Worm (Caenorhabditis elegans) whole organism, L4 larva: ENCODE results near the gene T14A8.2.

Source experiments
- F10B5.3 ChIP-seq: sonication (generic microtip); optimal IDR thresholded peaks from 2 replicates; lab custom pipeline; 2016; ENCODE audit warnings: mild to moderate bottlenecking, missing genetic modification characterization, missing compliant biosample characterization
- F26F4.8 ChIP-seq: fragments of 200-800 bp; sonication (Bioruptor generic); conservative IDR thresholded peaks from 2 replicates; pipeline ENCODE4 v1.3.6; 2022; ENCODE audit warnings: missing genetic modification characterization, missing compliant biosample characterization
- F44E2.7 ChIP-seq: fragments of 200-800 bp; sonication (Bioruptor generic); IDR thresholded peaks from 2 replicates; pipeline ENCODE4 v2.1.2; 2022; ENCODE audit warnings: missing genetic modification characterization, missing compliant biosample characterization
- T20F7.1 ChIP-seq: fragments of 200-800 bp; sonication (Bioruptor generic); optimal IDR thresholded peaks from 2 replicates; lab custom pipeline; 2018; ENCODE audit warnings: mild to moderate bottlenecking, missing genetic modification characterization, missing compliant biosample characterization
- Y5F2A.4 ChIP-seq: fragments of 200-800 bp; sonication (Bioruptor generic); optimal IDR thresholded peaks from 2 replicates; lab custom pipeline; 2018; ENCODE audit warnings: mild to moderate bottlenecking, missing genetic modification characterization, missing compliant biosample characterization
- ZK546.5 ChIP-seq, 2 experiments: sonication (generic microtip); optimal IDR thresholded peaks; 2 replicates each; lab custom pipeline; 2017; ENCODE audit warnings: missing biosample characterization in 2 of 2, missing genetic modification characterization in 2 of 2
- aha-1 ChIP-seq: fragments of 150-350 bp; peaks from one replicate; lab custom pipeline; 2014; ENCODE audit warnings: missing biosample characterization, missing genetic modification characterization
- aly-2 ChIP-seq: sonication (generic microtip); optimal IDR thresholded peaks from 2 replicates; lab custom pipeline; 2018; ENCODE audit warnings: missing biosample characterization, missing genetic modification characterization
- ama-1 ChIP-seq: fragments of 150-350 bp; optimal IDR thresholded peaks from 2 replicates; lab custom pipeline; 2014; ENCODE audit warnings: inconsistent platforms, mixed read lengths
- arid-1 ChIP-seq: fragments of 200-800 bp; sonication (Bioruptor generic); conservative IDR thresholded peaks from 2 replicates; pipeline ENCODE4 v1.3.6; 2022; ENCODE audit warnings: missing genetic modification reagents, missing genetic modification characterization, missing compliant biosample characterization
- attf-4 ChIP-seq: sonication (generic microtip); optimal IDR thresholded peaks from 3 replicates; lab custom pipeline; 2017; ENCODE audit warnings: missing biosample characterization, missing genetic modification characterization
- ceh-32 ChIP-seq: sonication (generic microtip); optimal IDR thresholded peaks from 2 replicates; lab custom pipeline; 2016; ENCODE audit warnings: mild to moderate bottlenecking, missing genetic modification characterization, missing compliant biosample characterization; ENCODE audit not compliant: poor library complexity
- ces-1 ChIP-seq: fragments of 150-350 bp; sonication (generic microtip); optimal IDR thresholded peaks from 4 replicates; lab custom pipeline; 2014; ENCODE audit warnings: missing biosample characterization, missing genetic modification reagents, missing genetic modification characterization
- cey-2 ChIP-seq: sonication (generic microtip); optimal IDR thresholded peaks from 3 replicates; lab custom pipeline; 2017; ENCODE audit warnings: missing genetic modification characterization, mild to moderate bottlenecking, missing compliant biosample characterization, antibody characterized with exemption, borderline replicate concordance; ENCODE audit not compliant: insufficient read depth
- ctbp-1 ChIP-seq: fragments of 200-800 bp; sonication (Bioruptor generic); IDR thresholded peaks from 2 replicates; pipeline ENCODE4 v1.3.6; 2022; ENCODE audit warnings: missing genetic modification reagents, missing genetic modification characterization, missing compliant biosample characterization
- daf-16 ChIP-seq, 3 experiments: sonication (generic microtip); optimal IDR thresholded peaks; 2 replicates each; lab custom pipeline; 2016 to 2017; ENCODE audit warnings: missing genetic modification characterization in 3 of 3, missing genetic modification reagents in 3 of 3, mild to moderate bottlenecking in 2 of 3, missing compliant biosample characterization in 2 of 3, missing biosample characterization in 1 of 3, moderate library complexity in 1 of 3
- dmd-6 ChIP-seq: fragments of 200-800 bp; sonication (Bioruptor generic); IDR thresholded peaks from 2 replicates; pipeline ENCODE4 v1.3.6; 2022; ENCODE audit warnings: missing genetic modification reagents, missing genetic modification characterization, missing compliant biosample characterization
- duxl-1 ChIP-seq: sonication (generic microtip); optimal IDR thresholded peaks from 2 replicates; lab custom pipeline; 2016; ENCODE audit warnings: mild to moderate bottlenecking, missing genetic modification characterization, moderate library complexity, missing compliant biosample characterization; ENCODE audit not compliant: poor library complexity
- dve-1 ChIP-seq: sonication (generic microtip); optimal IDR thresholded peaks from 2 replicates; lab custom pipeline; 2017; ENCODE audit warnings: antibody characterized with exemption, mild to moderate bottlenecking, missing genetic modification characterization, missing compliant biosample characterization; ENCODE audit not compliant: insufficient read depth
- egl-27 ChIP-seq: sonication (generic microtip); optimal IDR thresholded peaks from 3 replicates; lab custom pipeline; 2017; ENCODE audit warnings: missing biosample characterization, missing genetic modification reagents, missing genetic modification characterization
- egl-43 ChIP-seq: fragments of 200-800 bp; sonication (Bioruptor generic); IDR thresholded peaks from 2 replicates; pipeline ENCODE4 v1.3.6; 2022; ENCODE audit warnings: missing genetic modification reagents, missing genetic modification characterization, missing compliant biosample characterization
- fos-1 ChIP-seq: fragments of 150-350 bp; optimal IDR thresholded peaks from 2 replicates; lab custom pipeline; 2014; ENCODE audit warnings: missing biosample characterization, missing genetic modification characterization
- gei-8 ChIP-seq: fragments of 200-800 bp; sonication (Bioruptor generic); optimal IDR thresholded peaks from 2 replicates; lab custom pipeline; 2018; ENCODE audit warnings: mild to moderate bottlenecking, missing genetic modification characterization, missing compliant biosample characterization
- hlh-11 ChIP-seq: fragments of 200-800 bp; sonication (Bioruptor generic); optimal IDR thresholded peaks from 2 replicates; lab custom pipeline; 2018; ENCODE audit warnings: mild to moderate bottlenecking, missing genetic modification characterization, missing compliant biosample characterization
- lin-29 ChIP-seq: fragments of 200-800 bp; sonication (Bioruptor generic); IDR thresholded peaks from 2 replicates; pipeline ENCODE4 v1.3.6; 2022; ENCODE audit warnings: missing genetic modification reagents, missing genetic modification characterization, missing compliant biosample characterization
- lir-3 ChIP-seq: sonication (generic microtip); optimal IDR thresholded peaks from 2 replicates; lab custom pipeline; 2016; ENCODE audit warnings: mild to moderate bottlenecking, missing genetic modification characterization, missing compliant biosample characterization
- lsy-2 ChIP-seq, 2 experiments: fragments of 150-350 bp in 1 of 2; sonication (generic microtip) in 1 of 2; optimal IDR thresholded peaks; 2 replicates each; lab custom pipeline; 2014 to 2017; ENCODE audit warnings: missing biosample characterization in 2 of 2, missing genetic modification characterization in 2 of 2
- madf-9 ChIP-seq: fragments of 200-800 bp; sonication (Bioruptor generic); conservative IDR thresholded peaks from 2 replicates; pipeline ENCODE4 v1.3.6; 2022; ENCODE audit warnings: missing genetic modification reagents, missing genetic modification characterization, missing compliant biosample characterization
- mxl-2 ChIP-seq: fragments of 200-800 bp; sonication (Bioruptor generic); conservative IDR thresholded peaks from 2 replicates; pipeline ENCODE4 v1.3.6; 2022; ENCODE audit warnings: missing genetic modification reagents, missing genetic modification characterization, missing compliant biosample characterization
- nhr-10 ChIP-seq: fragments of 150-350 bp; optimal IDR thresholded peaks from 2 replicates; lab custom pipeline; 2014; ENCODE audit warnings: missing biosample characterization, missing genetic modification characterization
- nhr-237 ChIP-seq: sonication (generic microtip); optimal IDR thresholded peaks from 2 replicates; lab custom pipeline; 2017; ENCODE audit warnings: missing biosample characterization, missing genetic modification characterization
- nhr-25 ChIP-seq: sonication (generic microtip); optimal IDR thresholded peaks from 2 replicates; lab custom pipeline; 2017; ENCODE audit warnings: missing genetic modification characterization, mild to moderate bottlenecking, missing compliant biosample characterization, antibody characterized with exemption, moderate library complexity, borderline replicate concordance; ENCODE audit not compliant: insufficient read depth
- nhr-28 ChIP-seq: fragments of 150-350 bp; optimal IDR thresholded peaks from 2 replicates; lab custom pipeline; 2014; ENCODE audit warnings: missing biosample characterization, missing genetic modification characterization
- nhr-48 ChIP-seq: sonication (generic microtip); optimal IDR thresholded peaks from 2 replicates; lab custom pipeline; 2016; ENCODE audit warnings: mild to moderate bottlenecking, missing genetic modification characterization, missing compliant biosample characterization
- nhr-77 ChIP-seq: fragments of 150-350 bp; optimal IDR thresholded peaks from 2 replicates; lab custom pipeline; 2014; ENCODE audit warnings: missing biosample characterization, missing genetic modification characterization
- pha-4 ChIP-seq, 2 experiments: fragments of 150-350 bp in 1 of 2; fragments of 200-800 bp in 1 of 2; sonication (Bioruptor generic) in 1 of 2; IDR thresholded peaks in 1 of 2; optimal IDR thresholded peaks in 1 of 2; 2 replicates each; pipeline versions ENCODE4 v1.3.6 to Lab custom; 2014 to 2022; ENCODE audit warnings: missing genetic modification characterization in 2 of 2, missing genetic modification reagents in 2 of 2, missing biosample characterization in 1 of 2, missing compliant biosample characterization in 1 of 2
- pqm-1 ChIP-seq: sonication (generic microtip); optimal IDR thresholded peaks from 2 replicates; lab custom pipeline; 2017; ENCODE audit warnings: missing biosample characterization, missing genetic modification characterization
- saeg-2 ChIP-seq: fragments of 200-800 bp; sonication (Bioruptor generic); IDR thresholded peaks from 2 replicates; pipeline ENCODE4 v1.3.6; 2022; ENCODE audit warnings: missing genetic modification reagents, missing genetic modification characterization, missing compliant biosample characterization
- skn-1 ChIP-seq: fragments of 150-350 bp; optimal IDR thresholded peaks from 2 replicates; lab custom pipeline; 2014; ENCODE audit warnings: missing biosample characterization, missing genetic modification characterization
- spr-3 ChIP-seq: fragments of 200-800 bp; sonication (Bioruptor generic); optimal IDR thresholded peaks from 2 replicates; lab custom pipeline; 2018; ENCODE audit warnings: mild to moderate bottlenecking, missing genetic modification characterization, missing compliant biosample characterization
- unc-130 ChIP-seq: sonication (generic microtip); optimal IDR thresholded peaks from 2 replicates; lab custom pipeline; 2016; ENCODE audit warnings: missing genetic modification reagents, missing genetic modification characterization, missing compliant biosample characterization
- zfp-2 ChIP-seq: sonication (generic microtip); optimal IDR thresholded peaks from 2 replicates; lab custom pipeline; 2016; ENCODE audit warnings: mild to moderate bottlenecking, missing genetic modification characterization, missing compliant biosample characterization
- zip-2 ChIP-seq: fragments of 150-350 bp; optimal IDR thresholded peaks from 2 replicates; lab custom pipeline; 2014; ENCODE audit warnings: missing biosample characterization, missing genetic modification characterization
- ztf-11 ChIP-seq: fragments of 150-350 bp; optimal IDR thresholded peaks from 2 replicates; lab custom pipeline; 2014; ENCODE audit warnings: missing biosample characterization, missing genetic modification characterization

The T14A8.2 gene

ce11 chrIV:7794709-7795108 is 27.7 kb downstream of the T14A8.2 start, which contains the start of gene ntp-1:
ntp-1 (minus strand) TSS chrIV:7794809.
- TF ChIP-seq pha-4 (GFP tag; IDR thresholded peaks at IDR 0.05; lab: Robert Waterston, UW): no peak
- TF ChIP-seq pha-4 (tag; optimal IDR thresholded peaks at IDR 0.05; lab: Kevin White, UChicago): no peak
- no peak for TF ChIP-seq ctbp-1 (GFP tag; lab: Robert Waterston, UW)
- no peak for TF ChIP-seq aly-2
- TF ChIP-seq daf-16 (GFP tag; optimal IDR thresholded peaks at IDR 0.05; lab: Kevin White, UChicago): no peak
- TF ChIP-seq daf-16 (tag; optimal IDR thresholded peaks at IDR 0.05; lab: Kevin White, UChicago): no peak
- TF ChIP-seq mxl-2: no peak
- no peak for TF ChIP-seq zfp-2 (tag; lab: Kevin White, UChicago)
- TF ChIP-seq saeg-2 (GFP tag; lab: Robert Waterston, UW): no peak
- TF ChIP-seq Y5F2A.4 (GFP tag; lab: Kevin White, UChicago): no peak
- TF ChIP-seq lin-29 (GFP tag; lab: Robert Waterston, UW): no peak

ce11 chrIV:7791821-7792446 is 30.5 kb downstream of the T14A8.2 start, which contains the start of gene C33H5.13:
C33H5.13 (minus strand) TSS chrIV:7792263.
- TF ChIP-seq arid-1 (GFP tag; lab: Robert Waterston, UW): no peak
- no peak for TF ChIP-seq spr-3 (GFP tag; lab: Kevin White, UChicago)
- no peak for TF ChIP-seq egl-43
- TF ChIP-seq nhr-77 (tag; lab: Kevin White, UChicago): peak; percentile 43
- TF ChIP-seq F26F4.8 (GFP tag; lab: Robert Waterston, UW): no peak
- TF ChIP-seq unc-130 (GFP tag; lab: Kevin White, UChicago): no peak
- peak; percentile 71 for TF ChIP-seq aha-1 (tag; lab: Kevin White, UChicago)
- no peak for TF ChIP-seq cey-2 (tag; lab: Kevin White, UChicago)
- TF ChIP-seq fos-1: no peak
- TF ChIP-seq dmd-6 (GFP tag; lab: Robert Waterston, UW): peak; percentile 8; the same call in 1 of the 2 replicates
- TF ChIP-seq nhr-48 (tag; lab: Kevin White, UChicago): no peak
- no peak for TF ChIP-seq gei-8
- TF ChIP-seq daf-16 (GFP tag; optimal IDR thresholded peaks at IDR 0.05; lab: Kevin White, UChicago): no peak
- peak; percentile 44 for TF ChIP-seq daf-16 (tag; optimal IDR thresholded peaks at IDR 0.05; lab: Kevin White, UChicago)
- no peak for TF ChIP-seq skn-1 (tag; lab: Kevin White, UChicago)
- no peak for TF ChIP-seq duxl-1 (tag; lab: Kevin White, UChicago)
- TF ChIP-seq ztf-11 (tag; lab: Kevin White, UChicago): no peak
- peak; percentile 18 for TF ChIP-seq T20F7.1 (GFP tag; lab: Kevin White, UChicago)
- peak; percentile 90 for TF ChIP-seq pqm-1 (tag; lab: Kevin White, UChicago)
- TF ChIP-seq lsy-2 (tag; optimal IDR thresholded peaks at IDR 0.05; lab: Kevin White, UChicago): peak in 1 of 2 experiments; percentile 18
- TF ChIP-seq hlh-11: peak; percentile 61
- TF ChIP-seq dve-1 (tag; lab: Kevin White, UChicago): peak; percentile 50
- peak; percentile 49 for TF ChIP-seq nhr-28 (tag; lab: Kevin White, UChicago)
- no peak for TF ChIP-seq ZK546.5 (tag; optimal IDR thresholded peaks at IDR 0.05; lab: Kevin White, UChicago)

- TF ChIP-seq dmd-6 (GFP tag; lab: Robert Waterston, UW) (peak; percentile 26; the same call in 1 of the 2 replicates), attf-4 (tag; lab: Kevin White, UChicago) (no peak), lir-3 (tag; lab: Kevin White, UChicago) (no peak), F44E2.7 (GFP tag; lab: Robert Waterston, UW) (no peak), aha-1 (tag; lab: Kevin White, UChicago) (peak; percentile 96), zfp-2 (tag; lab: Kevin White, UChicago) (peak; percentile 16), ceh-32 (tag; lab: Kevin White, UChicago) (no peak), nhr-25 (peak; percentile 29), ZK546.5 (tag; optimal IDR thresholded peaks at IDR 0.05; lab: Kevin White, UChicago) (no peak), F10B5.3 (tag; lab: Kevin White, UChicago) (no peak), ama-1 (lab: Kevin White, UChicago) (peak; percentile 73), egl-27 (tag; lab: Kevin White, UChicago) (no peak), madf-9 (GFP tag; lab: Robert Waterston, UW) (peak; percentile 72), nhr-10 (tag; lab: Kevin White, UChicago) (no peak), nhr-28 (tag; lab: Kevin White, UChicago) (peak; percentile 60), ces-1 (GFP tag; lab: Kevin White, UChicago) (no peak), nhr-237 (tag; lab: Kevin White, UChicago) (no peak), zip-2 (tag; lab: Kevin White, UChicago) (no peak)
Observed at ce11 chrIV:7790801-7791588, 31.4 kb downstream of the T14A8.2 start, which contains the start of gene rsp-6. rsp-6 (minus strand) TSS chrIV:7791229.
